Worm (Caenorhabditis elegans) whole organism, L3 larva: ENCODE data around the gene Y39F10A.1.
A peak's percentile ranks its signal among the peaks of the same experiment; 100 is the strongest.

Experiments used
- aly-2 ChIP-seq: fragments of 150-350 bp; optimal IDR thresholded peaks from 2 replicates; lab custom pipeline; 2014; ENCODE audit warnings: missing biosample characterization, missing genetic modification characterization
- ceh-28 ChIP-seq: fragments of 150-350 bp; optimal IDR thresholded peaks from 2 replicates; lab custom pipeline; 2014; ENCODE audit warnings: missing biosample characterization, missing genetic modification reagents, missing genetic modification characterization
- elt-2 ChIP-seq: sonication (generic microtip); optimal IDR thresholded peaks from 2 replicates; lab custom pipeline; 2016; ENCODE audit warnings: missing genetic modification reagents, mild to moderate bottlenecking, missing genetic modification characterization, missing compliant biosample characterization
- lsy-12 ChIP-seq: sonication (generic microtip); optimal IDR thresholded peaks from 2 replicates; lab custom pipeline; 2016; ENCODE audit warnings: mild to moderate bottlenecking, missing genetic modification characterization, missing compliant biosample characterization
- nfya-1 ChIP-seq: sonication (generic microtip); optimal IDR thresholded peaks from 2 replicates; lab custom pipeline; 2017; ENCODE audit warnings: missing genetic modification characterization, mild to moderate bottlenecking, missing compliant biosample characterization, antibody characterized with exemption, moderate library complexity; ENCODE audit not compliant: insufficient read depth
- nhr-12 ChIP-seq: fragments of 150-350 bp; optimal IDR thresholded peaks from 2 replicates; lab custom pipeline; 2014; ENCODE audit warnings: missing biosample characterization, missing genetic modification characterization
- nhr-25 ChIP-seq: sonication (generic microtip); optimal IDR thresholded peaks from 2 replicates; lab custom pipeline; 2017; ENCODE audit warnings: missing biosample characterization, missing genetic modification characterization
- nhr-76 ChIP-seq: fragments of 150-350 bp; sonication (generic microtip); optimal IDR thresholded peaks from 5 replicates; lab custom pipeline; 2014; ENCODE audit warnings: missing biosample characterization, missing genetic modification characterization
- sea-2 ChIP-seq: fragments of 150-350 bp; sonication (generic microtip); optimal IDR thresholded peaks from 4 replicates; lab custom pipeline; 2014; ENCODE audit warnings: missing biosample characterization, missing genetic modification reagents, missing genetic modification characterization
- snpc-4 ChIP-seq: fragments of 150-350 bp; optimal IDR thresholded peaks from 2 replicates; lab custom pipeline; 2014; ENCODE audit warnings: missing biosample characterization, missing genetic modification characterization
- unc-39 ChIP-seq: sonication (generic microtip); optimal IDR thresholded peaks from 4 replicates; lab custom pipeline; 2017; ENCODE audit warnings: missing biosample characterization, missing genetic modification characterization
- unc-62 ChIP-seq: fragments of 150-350 bp; sonication (generic microtip); optimal IDR thresholded peaks from 4 replicates; lab custom pipeline; 2014; ENCODE audit warnings: missing biosample characterization, missing genetic modification reagents, missing genetic modification characterization
- zag-1 ChIP-seq: fragments of 150-350 bp; optimal IDR thresholded peaks from 2 replicates; lab custom pipeline; 2014; ENCODE audit warnings: missing biosample characterization, missing genetic modification characterization
- ztf-11 ChIP-seq: fragments of 150-350 bp; optimal IDR thresholded peaks from 2 replicates; lab custom pipeline; 2014; ENCODE audit warnings: missing biosample characterization, missing genetic modification characterization

DNA sequence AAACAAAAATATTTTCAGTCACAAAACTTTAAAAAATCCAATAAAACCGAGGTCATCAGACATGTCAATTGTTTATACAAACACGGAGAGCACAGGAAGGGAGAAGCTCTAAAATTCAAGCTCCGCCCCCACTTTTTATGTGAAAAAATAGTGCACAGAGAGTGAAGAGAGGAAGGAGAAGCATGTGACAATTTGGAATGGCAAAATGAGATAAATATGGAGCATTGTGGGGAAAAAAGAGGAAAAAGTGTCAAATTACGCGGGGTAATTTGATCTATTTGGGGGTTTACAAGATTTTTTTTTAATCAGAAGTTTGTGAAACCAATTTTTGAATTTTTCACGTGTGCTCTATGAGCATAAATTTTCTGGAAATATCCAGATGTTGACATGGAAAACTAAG lies 12.2 kb upstream of the Y39F10A.1 start:
- no peak for TF ChIP-seq unc-62 (GFP tag; lab: Kevin White, UChicago)
- TF ChIP-seq ztf-11 (tag; lab: Kevin White, UChicago): no peak
- TF ChIP-seq nhr-76 (tag; lab: Kevin White, UChicago): no peak
- TF ChIP-seq nfya-1 (tag; lab: Kevin White, UChicago): no peak
- TF ChIP-seq zag-1 (tag; lab: Kevin White, UChicago): no peak
- no peak for TF ChIP-seq aly-2 (tag; lab: Kevin White, UChicago)
- TF ChIP-seq ceh-28 (tag; lab: Kevin White, UChicago): no peak
- TF ChIP-seq unc-39 (tag; lab: Kevin White, UChicago): no peak
- TF ChIP-seq nhr-25 (tag; lab: Kevin White, UChicago): no peak
- no peak for TF ChIP-seq sea-2
- peak; percentile 61 for TF ChIP-seq elt-2 (tag; lab: Kevin White, UChicago)
- no peak for TF ChIP-seq nhr-12 (tag; lab: Kevin White, UChicago)
- no peak for TF ChIP-seq snpc-4
- no peak for TF ChIP-seq lsy-12 (tag; lab: Kevin White, UChicago)
